Worm (Caenorhabditis elegans): ENCODE measurements around the gene T22F3.7.

The T22F3.7 gene

DNA sequence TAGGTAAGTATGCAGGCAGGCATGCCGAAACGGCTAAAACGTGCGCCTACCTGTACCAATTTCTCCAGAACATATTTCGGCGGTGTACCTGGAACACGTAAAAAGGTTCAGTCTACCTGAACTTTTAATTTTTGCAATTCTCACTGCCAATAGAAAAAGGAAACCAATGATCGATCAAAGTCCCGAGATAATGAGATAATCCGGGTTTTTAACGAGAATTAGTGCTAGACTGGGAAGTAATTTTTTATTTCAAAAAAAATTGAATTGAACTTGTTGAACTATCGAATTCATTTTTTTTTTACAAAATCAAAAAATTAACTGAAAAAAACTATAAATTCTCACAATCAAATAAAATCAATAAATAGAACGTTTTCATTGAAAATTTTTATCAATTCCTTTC lies at the start of gene T22F3.7:
T22F3.7 (minus strand) TSS at position 101 of the 400 bp plus-strand sequence.
- TF ChIP-seq ztf-1 (GFP tag; conservative IDR thresholded peaks at IDR 0.05): no peak
- no peak for TF ChIP-seq Y55F3AM.14 (GFP tag; optimal IDR thresholded peaks at IDR 0.05)
- TF ChIP-seq ceh-82 (tag; optimal IDR thresholded peaks at IDR 0.05): no peak
- TF ChIP-seq ama-1 (optimal IDR thresholded peaks at IDR 0.05): no peak
- no peak for TF ChIP-seq crh-2 (tag; optimal IDR thresholded peaks at IDR 0.05)
- no peak for TF ChIP-seq nhr-12 (tag; optimal IDR thresholded peaks at IDR 0.05)

DNA sequence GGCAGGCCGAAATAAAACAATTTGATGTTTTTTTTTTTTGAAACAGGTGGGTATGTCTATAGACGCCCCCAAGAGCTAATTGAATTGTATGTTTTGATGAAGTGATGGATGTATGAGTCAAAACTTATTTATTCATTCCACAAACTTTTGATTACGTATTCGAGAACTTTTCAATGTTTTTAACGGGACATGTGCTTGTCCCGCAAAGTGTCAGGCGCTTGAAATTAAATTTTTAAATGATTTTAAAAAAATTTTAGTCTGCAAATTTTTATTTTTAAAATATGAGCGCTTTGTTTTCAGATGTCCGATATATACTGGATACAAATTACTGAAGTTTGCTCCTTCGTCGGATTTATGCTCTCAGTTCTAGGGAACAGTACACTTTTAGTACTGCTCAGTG lies 49.0 kb upstream of the T22F3.7 start, which contains the start of gene str-114:
str-114 (plus strand) TSS at position 301 of the 400 bp plus-strand sequence.
- TF ChIP-seq aly-2 (tag; optimal IDR thresholded peaks at IDR 0.05): no peak
- no peak for TF ChIP-seq lsy-2 (tag; optimal IDR thresholded peaks at IDR 0.05)
- TF ChIP-seq F13H6.1 (tag; optimal IDR thresholded peaks at IDR 0.05): no peak
- TF ChIP-seq unc-55 (GFP tag; optimal IDR thresholded peaks at IDR 0.05): no peak
- TF ChIP-seq nhr-77 (tag; optimal IDR thresholded peaks at IDR 0.05): no peak
- TF ChIP-seq egl-27 (tag; optimal IDR thresholded peaks at IDR 0.05): no peak
- no peak for TF ChIP-seq lin-39 (tag; optimal IDR thresholded peaks at IDR 0.05)
- TF ChIP-seq nhr-11 (tag; optimal IDR thresholded peaks at IDR 0.05): no peak
- no peak for TF ChIP-seq ceh-16 (tag; optimal IDR thresholded peaks at IDR 0.05)
- no peak for TF ChIP-seq nhr-129 (tag; optimal IDR thresholded peaks at IDR 0.05)
- TF ChIP-seq alr-1 (tag; optimal IDR thresholded peaks at IDR 0.05): no peak

DNA sequence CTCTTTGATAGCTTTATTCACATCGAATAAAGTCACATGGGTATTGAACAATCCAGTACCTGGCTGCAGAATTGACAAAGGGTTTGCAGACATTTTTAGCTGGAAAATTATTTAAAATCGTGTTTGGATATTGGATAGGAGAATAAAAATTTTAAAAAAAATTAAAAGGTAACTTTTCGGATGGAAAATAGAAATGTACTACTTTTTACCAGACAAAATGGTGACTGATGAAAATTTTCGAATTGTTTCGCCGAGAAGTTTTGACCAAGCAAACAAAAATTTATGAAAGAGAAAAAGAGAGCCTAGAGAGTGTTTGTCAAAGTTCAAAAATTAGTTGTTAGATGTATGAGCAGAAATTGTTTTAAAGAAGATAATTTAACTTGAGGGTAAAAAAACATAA lies 47.4 kb upstream of the T22F3.7 start, which contains the start of gene F59B1.10:
F59B1.10 (minus strand) TSS at position 101 of the 400 bp plus-strand sequence.
- TF ChIP-seq ztf-4 (tag; optimal IDR thresholded peaks at IDR 0.05) (no peak), lsy-2 (tag; optimal IDR thresholded peaks at IDR 0.05) (no peak), mbf-1 (tag; optimal IDR thresholded peaks at IDR 0.05) (no peak), lin-39 (tag; optimal IDR thresholded peaks at IDR 0.05) (no peak), elt-1 (tag; optimal IDR thresholded peaks at IDR 0.05) (no peak), unc-62 (GFP tag; optimal IDR thresholded peaks at IDR 0.05) (no peak), nhr-12 (tag; optimal IDR thresholded peaks at IDR 0.05) (no peak), nhr-25 (tag; optimal IDR thresholded peaks at IDR 0.05) (no peak), aly-2 (tag; optimal IDR thresholded peaks at IDR 0.05) (no peak)

- TF ChIP-seq fos-1 (tag; optimal IDR thresholded peaks at IDR 0.05) (peak; percentile 91), unc-39 (tag; optimal IDR thresholded peaks at IDR 0.05) (no peak), nhr-25 (tag; optimal IDR thresholded peaks at IDR 0.05) (peak; percentile 72), nhr-237 (tag; optimal IDR thresholded peaks at IDR 0.05) (no peak), gmeb-1 (tag; optimal IDR thresholded peaks at IDR 0.05) (peak; percentile 66), sma-9 (GFP tag; optimal IDR thresholded peaks at IDR 0.05) (peak; percentile 97), sma-9 (tag; optimal IDR thresholded peaks at IDR 0.05) (no peak), blmp-1 (tag; optimal IDR thresholded peaks at IDR 0.05; ENCODE audit: insufficient read depth) (no peak), mdl-1 (tag; optimal IDR thresholded peaks at IDR 0.05) (peak in 1 of 2 experiments; percentile 9), nhr-11 (tag; optimal IDR thresholded peaks at IDR 0.05) (no peak), nhr-21 (tag; optimal IDR thresholded peaks at IDR 0.05) (peak; percentile 3), lsy-2 (tag; optimal IDR thresholded peaks at IDR 0.05) (peak in 1 of 2 experiments; percentile 49), sma-3 (GFP tag; optimal IDR thresholded peaks at IDR 0.05) (peak; percentile 58), nhr-129 (tag; optimal IDR thresholded peaks at IDR 0.05) (peak; percentile 68), ztf-11 (tag; optimal IDR thresholded peaks at IDR 0.05) (no peak), crh-2 (tag; optimal IDR thresholded peaks at IDR 0.05) (peak; percentile 25), skn-1 (tag; optimal IDR thresholded peaks at IDR 0.05) (no peak), sem-4 (tag; optimal IDR thresholded peaks at IDR 0.05) (peak; percentile 55), C34F6.9 (tag; optimal IDR thresholded peaks at IDR 0.05) (peak; percentile 34), ceh-82 (tag; optimal IDR thresholded peaks at IDR 0.05) (no peak), Y55F3AM.14 (GFP tag; optimal IDR thresholded peaks at IDR 0.05) (no peak), F13H6.1 (tag; optimal IDR thresholded peaks at IDR 0.05) (peak; percentile 78), ZK546.5 (tag; optimal IDR thresholded peaks at IDR 0.05) (no peak)
Observed at ce11 chrV:3644193-3644693, 43.8 kb upstream of the T22F3.7 start, which contains the start of gene F59B1.8. Gene F59B1.8 (minus strand): TSS chrV:3644243.
